Fruit fly (Drosophila melanogaster): Measurements from ENCODE around the gene Wnt5.

Gene Wnt5

dm6 chrX:18491941-18492340 lies 13.3 kb downstream of the Wnt5 start, which contains the start of gene CG15044:
CG15044 (minus strand) TSS chrX:18492006.
- no peak for TF ChIP-seq Eip78C (GFP tag)
- no peak for TF ChIP-seq Sox14 (GFP tag; optimal IDR thresholded peaks at IDR 0.05)
- TF ChIP-seq topi (GFP tag; optimal IDR thresholded peaks at IDR 0.05): no peak
- TF ChIP-seq CG34406 (GFP tag; optimal IDR thresholded peaks at IDR 0.05): no peak
- no peak for TF ChIP-seq Smox (GFP tag; optimal IDR thresholded peaks at IDR 0.05)
- no peak for TF ChIP-seq CG11294 (GFP tag; IDR thresholded peaks at IDR 0.05)
- TF ChIP-seq lz (GFP tag; optimal IDR thresholded peaks at IDR 0.05): no peak
- TF ChIP-seq CG15336 (GFP tag; IDR thresholded peaks at IDR 0.05): no peak
- TF ChIP-seq Gug (GFP tag; IDR thresholded peaks at IDR 0.05): no peak
- no peak for TF ChIP-seq Hr4 (GFP tag; optimal IDR thresholded peaks at IDR 0.05)
- TF ChIP-seq salr (GFP tag; optimal IDR thresholded peaks at IDR 0.05): no peak
- no peak for TF ChIP-seq fd59A (GFP tag; optimal IDR thresholded peaks at IDR 0.05)

dm6 chrX:18489509-18489908 lies 15.7 kb downstream of the Wnt5 start, which contains the start of gene CG15046:
CG15046 (minus strand) TSS chrX:18489620.
- peak; percentile 15 for TF ChIP-seq CG6276 (GFP tag; optimal IDR thresholded peaks at IDR 0.05)
- 0 out of 3 replicates have a peak, but pooled peaks have one; percentile 18 for TF ChIP-seq eg (GFP tag; IDR thresholded peaks at IDR 0.05)
- peak; percentile 15 for TF ChIP-seq CG1621 (tag; optimal IDR thresholded peaks at IDR 0.05)
- TF ChIP-seq CG6163 (GFP tag; IDR thresholded peaks at IDR 0.05): peak; percentile 55; the same call in 1 of the 3 replicates
- no peak for TF ChIP-seq CG7368 (GFP tag; optimal IDR thresholded peaks at IDR 0.05)
- peak; percentile 52 for TF ChIP-seq Eip78C (GFP tag)
- TF ChIP-seq Ets96B (tag; optimal IDR thresholded peaks at IDR 0.05): no peak
- no peak for TF ChIP-seq CG9139 (GFP tag; optimal IDR thresholded peaks at IDR 0.05)
- TF ChIP-seq CG15336 (GFP tag; IDR thresholded peaks at IDR 0.05): peak; percentile 51; the same call in 1 of the 2 replicates
- TF ChIP-seq svp (GFP tag): peak; percentile 56

- TF ChIP-seq CG32006 (GFP tag; optimal IDR thresholded peaks at IDR 0.05) (peak; percentile 41), esn (GFP tag; optimal IDR thresholded peaks at IDR 0.05) (peak; percentile 17), Gug (GFP tag; IDR thresholded peaks at IDR 0.05) (no peak), CG31627 (GFP tag; optimal IDR thresholded peaks at IDR 0.05) (no peak), CG34406 (GFP tag; optimal IDR thresholded peaks at IDR 0.05) (peak; percentile 2), Eip75B (GFP tag; optimal IDR thresholded peaks at IDR 0.05) (peak; percentile 21), CG1621 (tag; optimal IDR thresholded peaks at IDR 0.05) (peak; percentile 67), net (GFP tag; optimal IDR thresholded peaks at IDR 0.05) (peak; percentile 12), fd85E (GFP tag; optimal IDR thresholded peaks at IDR 0.05) (no peak), svp (GFP tag) (peak; percentile 98), Hr4 (GFP tag; optimal IDR thresholded peaks at IDR 0.05) (peak; percentile 26), CG6808 (GFP tag; optimal IDR thresholded peaks at IDR 0.05) (peak; percentile 13), CG9139 (GFP tag; optimal IDR thresholded peaks at IDR 0.05) (peak; percentile 20)
Measured at dm6 chrX:18486356-18487059, 18.7 kb downstream of the Wnt5 start, which contains the start of gene psh. psh (minus strand) TSS chrX:18486921.

dm6 chrX:18483261-18484218 lies 21.7 kb downstream of the Wnt5 start, which contains the start of gene Hayan:
Hayan (minus strand) TSS chrX:18483772.
- TF ChIP-seq dsx (GFP tag; optimal IDR thresholded peaks at IDR 0.05; ENCODE audit: poor library complexity, severe bottlenecking) (peak; percentile 14), CG8319 (GFP tag; optimal IDR thresholded peaks at IDR 0.05) (peak; percentile 44), CG34406 (GFP tag; optimal IDR thresholded peaks at IDR 0.05) (peak; percentile 17), cyc (GFP tag; optimal IDR thresholded peaks at IDR 0.05) (no peak), net (GFP tag; optimal IDR thresholded peaks at IDR 0.05) (peak; percentile 44), CG11902 (GFP tag; optimal IDR thresholded peaks at IDR 0.05) (no peak), CG32006 (GFP tag; optimal IDR thresholded peaks at IDR 0.05) (no peak), CG3032 (tag; optimal IDR thresholded peaks at IDR 0.05) (peak; percentile 20), CG6808 (GFP tag; optimal IDR thresholded peaks at IDR 0.05) (peak; percentile 85), Gug (GFP tag; IDR thresholded peaks at IDR 0.05) (no peak), Lpt (GFP tag; optimal IDR thresholded peaks at IDR 0.05) (peak; percentile 50), CG4318 (GFP tag; optimal IDR thresholded peaks at IDR 0.05) (no peak), fd85E (GFP tag; optimal IDR thresholded peaks at IDR 0.05) (no peak), CG7368 (GFP tag; optimal IDR thresholded peaks at IDR 0.05) (no peak), vri (GFP tag; optimal IDR thresholded peaks at IDR 0.05) (peak; percentile 53), Sox15 (GFP tag; optimal IDR thresholded peaks at IDR 0.05) (no peak), Ets96B (tag; optimal IDR thresholded peaks at IDR 0.05) (peak; percentile 24), CG15336 (GFP tag; IDR thresholded peaks at IDR 0.05) (peak; percentile 33; the same call in 1 of the 2 replicates), fkh (GFP tag; optimal IDR thresholded peaks at IDR 0.05) (no peak), acj6 (GFP tag; optimal IDR thresholded peaks at IDR 0.05) (no peak), Hr39 (GFP tag; optimal IDR thresholded peaks at IDR 0.05) (no peak), Ets21C (GFP tag; optimal IDR thresholded peaks at IDR 0.05) (no peak), CG11762 (GFP tag; optimal IDR thresholded peaks at IDR 0.05; ENCODE audit: insufficient read depth) (no peak), Smox (GFP tag; optimal IDR thresholded peaks at IDR 0.05) (peak; percentile 17)

Measured in whole organism, prepupa.